Worm (Caenorhabditis elegans): ENCODE results near the gene zhit-1.

- no peak for TF ChIP-seq ztf-23 (GFP tag; IDR thresholded peaks at IDR 0.05)
- no peak for TF ChIP-seq flt-1 (GFP tag; IDR thresholded peaks at IDR 0.05)
- TF ChIP-seq T22C8.4 (GFP tag; IDR thresholded peaks at IDR 0.05), result no peak
- no peak for TF ChIP-seq ztf-29 (GFP tag; IDR thresholded peaks at IDR 0.05)
- TF ChIP-seq tab-1 (GFP tag; IDR thresholded peaks at IDR 0.05), result no peak
- TF ChIP-seq klf-2 (GFP tag; conservative IDR thresholded peaks at IDR 0.05), result no peak
- TF ChIP-seq cog-1 (tag; optimal IDR thresholded peaks at IDR 0.05), result no peak
Observed at ce11 chrV:5584833-5585232, 11.5 kb downstream of the zhit-1 start, which contains the start of gene CD4.11.
